Fruit fly (Drosophila melanogaster): ENCODE results near the gene Nlp.
A peak's percentile ranks its signal among the peaks of the same experiment; 100 is the strongest.

The Nlp gene

DNA sequence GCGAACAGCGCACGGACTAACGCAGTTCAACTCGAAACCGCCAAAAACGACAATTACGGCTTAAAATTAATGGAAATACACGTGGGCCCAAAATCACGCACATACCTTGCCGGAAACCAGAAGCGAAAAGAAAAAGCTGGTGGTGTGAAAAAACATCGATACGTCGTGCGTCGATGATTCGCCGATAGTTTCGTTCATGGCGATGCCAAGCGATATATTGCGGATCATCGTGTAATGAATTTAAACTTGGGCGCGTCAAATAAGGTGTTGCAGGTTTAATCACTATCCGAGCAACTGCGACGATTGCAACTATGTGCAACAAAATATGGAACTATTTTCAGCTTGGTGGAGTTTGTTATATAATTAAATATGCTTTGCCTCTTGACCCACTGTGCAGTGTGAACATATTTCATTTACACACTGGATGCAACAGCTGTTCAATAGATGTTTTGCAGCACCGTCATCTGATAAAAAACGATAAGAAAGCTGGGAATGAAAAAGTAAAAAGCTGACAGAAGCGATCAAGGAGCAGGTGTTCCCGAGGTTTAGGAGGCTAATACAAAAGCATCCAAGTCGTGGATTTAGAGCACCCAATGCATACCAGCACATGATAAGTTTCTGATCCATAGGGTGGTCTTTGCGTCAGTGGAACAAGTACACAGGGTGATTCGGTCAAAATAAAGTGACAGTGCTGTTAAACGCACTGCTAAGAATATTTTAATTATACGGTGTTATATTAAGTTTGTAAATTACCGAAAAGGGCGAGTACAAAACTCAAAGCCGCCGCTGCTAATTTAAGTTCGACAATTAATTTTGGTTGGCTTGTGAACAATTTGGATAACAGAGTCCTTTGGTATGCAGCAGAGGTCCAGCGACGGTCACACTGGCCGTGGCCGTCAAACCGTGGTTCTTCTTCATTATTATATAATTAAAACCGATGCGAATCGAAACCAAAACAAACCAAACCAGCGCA is 41.7 kb downstream of the Nlp start, which contains the start of the genes RpL32 and CG7943 (continued):
- TF ChIP-seq Atf6 (GFP tag; IDR thresholded peaks at IDR 0.05) (peak; percentile 96), B-H2 (GFP tag; optimal IDR thresholded peaks at IDR 0.05) (peak; percentile 95), exex (tag; optimal IDR thresholded peaks at IDR 0.05) (peak; percentile 52), CG6854 (GFP tag; optimal IDR thresholded peaks at IDR 0.05) (peak; percentile 93), Dip2 (GFP tag; IDR thresholded peaks at IDR 0.05) (peak; percentile 69), kay (GFP tag; optimal IDR thresholded peaks at IDR 0.05) (peak; percentile 75), Xrp1 (GFP tag; IDR thresholded peaks at IDR 0.05) (peak; percentile 94), Deaf1 (tag; optimal IDR thresholded peaks at IDR 0.05) (peak; percentile 71), sr (GFP tag; IDR thresholded peaks at IDR 0.05) (peak; percentile 89), CG15073 (GFP tag; optimal IDR thresholded peaks at IDR 0.05) (peak; percentile 53), mld (GFP tag; IDR thresholded peaks at IDR 0.05; ENCODE audit: partially characterized antibody) (peak; percentile 100), CG6791 (GFP tag; IDR thresholded peaks at IDR 0.05; ENCODE audit: partially characterized antibody) (peak; percentile 100), D19B (GFP tag; optimal IDR thresholded peaks at IDR 0.05) (peak; percentile 85), MESR4 (GFP tag; optimal IDR thresholded peaks at IDR 0.05) (peak; percentile 93), Antp (GFP tag; optimal IDR thresholded peaks at IDR 0.05) (peak; percentile 98), pzg (GFP tag; optimal IDR thresholded peaks at IDR 0.05) (peak; percentile 92), CG12391 (tag; optimal IDR thresholded peaks at IDR 0.05) (peak; percentile 92), CG15269 (tag; optimal IDR thresholded peaks at IDR 0.05) (peak; percentile 82), gcm (GFP tag; optimal IDR thresholded peaks at IDR 0.05) (peak; percentile 88), shn (GFP tag; optimal IDR thresholded peaks at IDR 0.05) (peak; percentile 95), tap (tag; optimal IDR thresholded peaks at IDR 0.05) (peak; percentile 89), az2 (GFP tag; optimal IDR thresholded peaks at IDR 0.05) (peak; percentile 70), Dfd (GFP tag; optimal IDR thresholded peaks at IDR 0.05) (no peak), CG11093 (GFP tag; IDR thresholded peaks at IDR 0.05) (peak; percentile 87), nerfin-2 (GFP tag; IDR thresholded peaks at IDR 0.05; ENCODE audit: partially characterized antibody) (peak; percentile 100), Atf-2 (GFP tag; optimal IDR thresholded peaks at IDR 0.05) (peak; percentile 80), hth (optimal IDR thresholded peaks at IDR 0.05) (no peak), CG12299 (tag; optimal IDR thresholded peaks at IDR 0.05) (peak; percentile 84), ato (GFP tag; IDR thresholded peaks at IDR 0.05; ENCODE audit: partially characterized antibody) (peak; percentile 100), Dip3 (GFP tag; optimal IDR thresholded peaks at IDR 0.05) (peak; percentile 97), Atf3 (GFP tag; optimal IDR thresholded peaks at IDR 0.05) (peak; percentile 89), mam (GFP tag; optimal IDR thresholded peaks at IDR 0.05) (peak; percentile 99), CG7745 (tag; optimal IDR thresholded peaks at IDR 0.05) (no peak), CG12071 (GFP tag; optimal IDR thresholded peaks at IDR 0.05) (peak; percentile 94), prd (optimal IDR thresholded peaks at IDR 0.05) (no peak), prd (GFP tag; IDR thresholded peaks at IDR 0.05) (peak; percentile 97), Aef1 (GFP tag; IDR thresholded peaks at IDR 0.05) (peak; percentile 96), CG12219 (GFP tag; optimal IDR thresholded peaks at IDR 0.05) (peak; percentile 77), CG1024 (GFP tag; IDR thresholded peaks at IDR 0.05) (peak; percentile 80), Dek (tag; optimal IDR thresholded peaks at IDR 0.05) (peak; percentile 90), fu2 (GFP tag; optimal IDR thresholded peaks at IDR 0.05) (peak; percentile 88), CG4820 (GFP tag; optimal IDR thresholded peaks at IDR 0.05) (peak; percentile 92), hb (GFP tag; IDR thresholded peaks at IDR 0.05; ENCODE audit: partially characterized antibody) (peak; percentile 100), her (GFP tag; optimal IDR thresholded peaks at IDR 0.05) (peak; percentile 94), bigmax (GFP tag; optimal IDR thresholded peaks at IDR 0.05) (peak; percentile 81), psq (GFP tag; optimal IDR thresholded peaks at IDR 0.05) (peak; percentile 62), Adf1 (GFP tag; IDR thresholded peaks at IDR 0.05) (peak; percentile 78), CG9932 (GFP tag; IDR thresholded peaks at IDR 0.05) (peak; percentile 99), CG13296 (GFP tag; optimal IDR thresholded peaks at IDR 0.05) (peak; percentile 97)

All from whole organism, embryonic.